Fruit fly (Drosophila melanogaster) whole organism, embryonic: Measurements from ENCODE around the gene Frq2.
A peak's percentile ranks its signal among the peaks of the same experiment; 100 is the strongest.

ENCODE experiments used
- CG15073 ChIP-seq: fragments of 200-800 bp; sonication (Bioruptor generic); optimal IDR thresholded peaks from 2 replicates; lab custom pipeline; 2016; ENCODE audit warnings: missing biosample characterization, missing genetic modification characterization
- CG17829 ChIP-seq: fragments of 200-800 bp; optimal IDR thresholded peaks from 2 replicates; lab custom pipeline; 2019; ENCODE audit warnings: missing biosample characterization, mild to moderate bottlenecking, missing genetic modification characterization, moderate library complexity
- CG30403 ChIP-seq: fragments of 200-800 bp; sonication (Bioruptor generic); optimal IDR thresholded peaks from 3 replicates; lab custom pipeline; 2016; ENCODE audit warnings: missing biosample characterization, missing genetic modification characterization
- CG4617 ChIP-seq: fragments of 200-800 bp; sonication (Bioruptor generic); optimal IDR thresholded peaks from 3 replicates; lab custom pipeline; 2016; ENCODE audit warnings: missing biosample characterization, missing genetic modification characterization, borderline replicate concordance
- NC2α ChIP-seq: fragments of 200-800 bp; sonication (Bioruptor generic); optimal IDR thresholded peaks from 2 replicates; lab custom pipeline; 2016; ENCODE audit warnings: missing biosample characterization, missing genetic modification characterization
- Sox102F ChIP-seq: fragments of 200-800 bp; sonication (Bioruptor generic); optimal IDR thresholded peaks from 2 replicates; lab custom pipeline; 2018; ENCODE audit warnings: missing biosample characterization, mild to moderate bottlenecking, missing genetic modification characterization, moderate library complexity
- YL-1 ChIP-seq: fragments of 200-800 bp; sonication (Bioruptor generic); optimal IDR thresholded peaks from 3 replicates; lab custom pipeline; 2017; ENCODE audit warnings: missing biosample characterization, mild to moderate bottlenecking, missing genetic modification characterization
- bab2 ChIP-seq: fragments of 200-800 bp; sonication (Bioruptor generic); optimal IDR thresholded peaks from 2 replicates; lab custom pipeline; 2016; ENCODE audit warnings: missing biosample characterization, missing genetic modification characterization
- croc ChIP-seq: fragments of 200-800 bp; sonication (Bioruptor generic); conservative IDR thresholded peaks from 3 replicates; pipeline ENCODE4 v1.3.6; 2022; ENCODE audit warnings: missing biosample characterization, missing genetic modification characterization
- dati ChIP-seq: fragments of 200-800 bp; sonication (Bioruptor generic); IDR thresholded peaks from 2 replicates; pipeline ENCODE4 v1.3.6; 2022; ENCODE audit warnings: missing biosample characterization, missing genetic modification characterization
- peb ChIP-seq: fragments of 200-800 bp; sonication (Bioruptor generic); IDR thresholded peaks from 2 replicates; pipeline ENCODE4 v1.3.6; 2022; ENCODE audit warnings: missing biosample characterization, missing genetic modification characterization

DNA sequence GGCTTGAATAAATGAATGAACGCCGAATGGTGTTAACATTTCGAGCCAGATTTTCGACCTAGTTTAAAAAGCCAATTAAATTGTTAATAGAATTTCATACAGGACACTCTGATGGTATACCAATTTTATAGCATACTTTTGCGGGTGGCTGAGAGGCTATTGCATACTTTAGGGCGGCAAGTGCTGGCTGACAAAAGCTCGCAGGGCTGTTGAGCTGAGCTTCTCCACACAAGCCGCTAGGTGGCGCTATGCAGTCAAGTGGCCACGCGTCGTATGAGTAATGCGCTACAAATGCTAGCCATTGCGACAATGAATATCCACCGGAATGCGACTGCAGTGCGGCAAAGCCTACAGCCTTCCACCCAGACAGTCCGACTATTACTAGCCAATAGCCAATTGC is 61.9 kb downstream of the Frq2 start:
- TF ChIP-seq Sox102F (peak; percentile 21), NC2α (GFP tag; lab: Kevin White, UChicago) (no peak), CG15073 (no peak), peb (GFP tag; lab: Robert Waterston, UW) (no peak), croc (no peak), CG17829 (tag; lab: Kevin White, UChicago) (peak; percentile 30), CG4617 (GFP tag; lab: Kevin White, UChicago) (no peak), dati (GFP tag; lab: Robert Waterston, UW) (no peak), CG30403 (no peak), YL-1 (GFP tag; lab: Kevin White, UChicago) (no peak), bab2 (GFP tag; lab: Kevin White, UChicago) (peak; percentile 43)
